Fruit fly (Drosophila melanogaster): ENCODE data around the gene CG32756.
A peak's percentile ranks its signal among the peaks of the same experiment; 100 is the strongest.

Gene CG32756

DNA sequence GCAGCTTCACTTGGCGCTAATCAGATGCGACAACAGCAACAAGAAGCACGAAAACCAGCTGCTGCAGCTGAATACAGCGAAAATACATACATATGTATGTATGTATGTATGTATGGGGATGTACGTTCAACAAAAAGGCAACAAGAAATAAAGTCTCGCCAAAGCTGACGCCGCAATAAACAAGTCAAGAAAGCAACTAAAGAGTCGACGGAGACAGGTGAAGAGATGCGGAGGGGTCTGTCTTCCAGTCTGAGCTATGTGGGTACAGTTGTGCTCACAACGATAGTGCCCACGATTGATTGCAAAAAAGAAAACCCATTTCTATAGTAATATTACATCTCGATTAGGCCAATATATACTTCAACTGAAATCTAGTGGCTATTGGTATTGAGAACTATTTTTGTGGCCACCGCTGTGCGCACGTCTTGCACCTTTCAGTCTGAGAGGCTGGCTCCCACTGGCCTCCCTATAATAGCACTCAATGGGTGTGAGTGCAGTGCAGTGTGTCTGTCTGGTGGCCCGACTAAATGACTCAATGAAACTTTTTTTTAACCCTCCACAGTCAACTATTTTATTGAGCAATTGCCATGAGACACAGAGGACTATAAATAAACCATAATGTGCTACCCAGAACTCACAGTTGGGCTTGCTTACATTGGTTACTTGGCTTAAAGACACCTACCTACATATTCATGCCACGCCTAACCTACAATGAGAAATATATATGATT, 49.5 kb upstream of the CG32756 start (continued):
- TF ChIP-seq salr (GFP tag; optimal IDR thresholded peaks at IDR 0.05) (peak; percentile 98 to 99), Eip75B (GFP tag; optimal IDR thresholded peaks at IDR 0.05) (peak; percentile 99), OdsH (GFP tag; optimal IDR thresholded peaks at IDR 0.05) (peak; percentile 99), net (GFP tag; optimal IDR thresholded peaks at IDR 0.05) (peak; percentile 99), acj6 (GFP tag; optimal IDR thresholded peaks at IDR 0.05) (peak; percentile 99), Lpt (GFP tag; optimal IDR thresholded peaks at IDR 0.05) (peak; percentile 99), Smox (GFP tag; optimal IDR thresholded peaks at IDR 0.05) (peak; percentile 94), esn (GFP tag; optimal IDR thresholded peaks at IDR 0.05) (peak; percentile 96), vri (GFP tag; optimal IDR thresholded peaks at IDR 0.05) (peak; percentile 94), CG9139 (GFP tag; optimal IDR thresholded peaks at IDR 0.05) (peak; percentile 99), eg (GFP tag; IDR thresholded peaks at IDR 0.05) (peak; percentile 99), Ets21C (GFP tag; optimal IDR thresholded peaks at IDR 0.05) (peak; percentile 93), CG8632 (GFP tag; optimal IDR thresholded peaks at IDR 0.05) (peak; percentile 98), achi (GFP tag; optimal IDR thresholded peaks at IDR 0.05) (peak; percentile 98), spab (GFP tag; optimal IDR thresholded peaks at IDR 0.05) (peak; percentile 99)

DNA sequence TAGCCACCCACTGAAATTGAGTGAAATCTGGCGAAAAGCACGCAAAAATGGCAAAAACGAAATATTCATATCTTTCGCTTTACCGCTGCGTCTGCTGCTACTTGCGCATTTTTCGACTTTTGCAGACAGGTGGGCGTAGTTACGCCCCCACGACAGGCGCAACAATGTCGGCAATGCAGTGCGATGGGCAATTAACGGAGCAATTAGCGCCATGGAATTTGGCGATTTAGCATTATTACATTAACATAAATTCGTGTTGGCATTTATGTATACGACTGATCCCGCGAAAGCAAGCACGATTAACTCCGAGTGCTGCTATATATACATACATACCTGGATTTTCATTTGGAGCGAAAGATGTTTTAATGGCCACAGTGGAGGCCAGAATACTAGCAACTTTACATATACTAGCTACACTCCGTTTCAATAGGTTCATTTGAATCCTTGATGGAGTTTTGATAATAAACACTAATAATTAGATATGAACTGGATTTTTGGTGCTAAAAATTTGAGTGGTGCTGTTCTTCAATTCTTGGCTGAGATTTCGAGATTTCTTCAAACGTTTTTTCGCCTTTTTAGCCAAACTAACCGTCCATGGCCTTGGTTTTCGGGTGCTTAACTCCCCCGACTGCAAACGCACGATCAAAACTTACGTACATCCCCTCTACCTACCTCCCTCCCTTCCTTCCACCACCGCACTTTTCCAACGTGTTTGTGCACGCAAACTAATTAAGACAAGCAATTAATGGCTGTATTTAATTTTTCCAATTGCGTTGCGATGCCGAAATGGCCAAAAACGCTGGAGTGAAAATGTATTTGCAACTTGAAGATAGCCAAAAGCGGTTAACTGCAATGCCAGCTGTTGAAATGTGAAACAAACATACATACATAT, 48.4 kb upstream of the CG32756 start:
- TF ChIP-seq Sox14 (GFP tag; optimal IDR thresholded peaks at IDR 0.05), result peak; percentile 63
- peak; percentile 58 for TF ChIP-seq CG8632 (GFP tag; optimal IDR thresholded peaks at IDR 0.05)
- no peak for TF ChIP-seq CG8319 (GFP tag; optimal IDR thresholded peaks at IDR 0.05)
- TF ChIP-seq Ets21C (GFP tag; optimal IDR thresholded peaks at IDR 0.05), result peak; percentile 46
- TF ChIP-seq CG15336 (GFP tag; IDR thresholded peaks at IDR 0.05), result peak; percentile 76
- TF ChIP-seq Eip75B (GFP tag; optimal IDR thresholded peaks at IDR 0.05), result peak; percentile 9
- TF ChIP-seq CG31627 (GFP tag; optimal IDR thresholded peaks at IDR 0.05), result peak; percentile 68
- TF ChIP-seq lz (GFP tag; optimal IDR thresholded peaks at IDR 0.05), result peak; percentile 60
- peak; percentile 38 to 40 for TF ChIP-seq ss (GFP tag; optimal IDR thresholded peaks at IDR 0.05)
- TF ChIP-seq CG11902 (GFP tag; optimal IDR thresholded peaks at IDR 0.05), result peak; percentile 23
- TF ChIP-seq Blimp-1 (GFP tag; optimal IDR thresholded peaks at IDR 0.05), result no peak
- TF ChIP-seq Sox102F (GFP tag; optimal IDR thresholded peaks at IDR 0.05), result peak; percentile 65
- TF ChIP-seq Hr38 (GFP tag; optimal IDR thresholded peaks at IDR 0.05), result no peak
- peak; percentile 16 for TF ChIP-seq spab (GFP tag; optimal IDR thresholded peaks at IDR 0.05)
- peak; percentile 62 for TF ChIP-seq net (GFP tag; optimal IDR thresholded peaks at IDR 0.05)
- no peak for TF ChIP-seq CG6854 (GFP tag; optimal IDR thresholded peaks at IDR 0.05)
- TF ChIP-seq svp (GFP tag), result peak; percentile 86
- TF ChIP-seq CG4318 (GFP tag; optimal IDR thresholded peaks at IDR 0.05), result peak; percentile 44
- peak; percentile 31; the same call in 1 of the 2 replicates for TF ChIP-seq Gug (GFP tag; IDR thresholded peaks at IDR 0.05)
- peak; percentile 44 for TF ChIP-seq dsx (GFP tag; optimal IDR thresholded peaks at IDR 0.05; ENCODE audit: poor library complexity, severe bottlenecking)
- peak; percentile 68 for TF ChIP-seq OdsH (GFP tag; optimal IDR thresholded peaks at IDR 0.05)
- TF ChIP-seq CG1621 (tag; optimal IDR thresholded peaks at IDR 0.05), result peak; percentile 57
- peak; percentile 39 for TF ChIP-seq Ets96B (tag; optimal IDR thresholded peaks at IDR 0.05)
- TF ChIP-seq Smox (GFP tag; optimal IDR thresholded peaks at IDR 0.05), result peak; percentile 71
- peak; percentile 90 for TF ChIP-seq Eip78C (GFP tag)
- peak; percentile 45 for TF ChIP-seq CG11762 (GFP tag; optimal IDR thresholded peaks at IDR 0.05; ENCODE audit: insufficient read depth)
- TF ChIP-seq CG8119 (GFP tag; IDR thresholded peaks at IDR 0.05), result peak; percentile 69; the same call in 2 of the 3 replicates
- peak; percentile 36 for TF ChIP-seq Lpt (GFP tag; optimal IDR thresholded peaks at IDR 0.05)
- peak; percentile 35 for TF ChIP-seq Sox15 (GFP tag; optimal IDR thresholded peaks at IDR 0.05)
- peak; percentile 63 for TF ChIP-seq achi (GFP tag; optimal IDR thresholded peaks at IDR 0.05)
- no peak for TF ChIP-seq CG11294 (GFP tag; IDR thresholded peaks at IDR 0.05)
- TF ChIP-seq CG6276 (GFP tag; optimal IDR thresholded peaks at IDR 0.05), result peak; percentile 53
- TF ChIP-seq salr (GFP tag; optimal IDR thresholded peaks at IDR 0.05), result peak in 1 of 2 experiments; percentile 59
- peak; percentile 70 for TF ChIP-seq esn (GFP tag; optimal IDR thresholded peaks at IDR 0.05)
- TF ChIP-seq Met (GFP tag; optimal IDR thresholded peaks at IDR 0.05), result peak; percentile 57
- TF ChIP-seq CG9139 (GFP tag; optimal IDR thresholded peaks at IDR 0.05), result no peak
- TF ChIP-seq CG10669 (GFP tag; optimal IDR thresholded peaks at IDR 0.05), result peak; percentile 59
- peak; percentile 26 for TF ChIP-seq CG7368 (GFP tag; optimal IDR thresholded peaks at IDR 0.05)
- peak; percentile 71 for TF ChIP-seq pdm3 (GFP tag; optimal IDR thresholded peaks at IDR 0.05)
- TF ChIP-seq dac (GFP tag; optimal IDR thresholded peaks at IDR 0.05), result peak; percentile 41
- TF ChIP-seq CG34406 (GFP tag; optimal IDR thresholded peaks at IDR 0.05), result peak; percentile 70

Data from whole organism, prepupa.